Fruit fly (Drosophila melanogaster): Measurements from ENCODE around the gene CG12316.

The CG12316 gene

DNA sequence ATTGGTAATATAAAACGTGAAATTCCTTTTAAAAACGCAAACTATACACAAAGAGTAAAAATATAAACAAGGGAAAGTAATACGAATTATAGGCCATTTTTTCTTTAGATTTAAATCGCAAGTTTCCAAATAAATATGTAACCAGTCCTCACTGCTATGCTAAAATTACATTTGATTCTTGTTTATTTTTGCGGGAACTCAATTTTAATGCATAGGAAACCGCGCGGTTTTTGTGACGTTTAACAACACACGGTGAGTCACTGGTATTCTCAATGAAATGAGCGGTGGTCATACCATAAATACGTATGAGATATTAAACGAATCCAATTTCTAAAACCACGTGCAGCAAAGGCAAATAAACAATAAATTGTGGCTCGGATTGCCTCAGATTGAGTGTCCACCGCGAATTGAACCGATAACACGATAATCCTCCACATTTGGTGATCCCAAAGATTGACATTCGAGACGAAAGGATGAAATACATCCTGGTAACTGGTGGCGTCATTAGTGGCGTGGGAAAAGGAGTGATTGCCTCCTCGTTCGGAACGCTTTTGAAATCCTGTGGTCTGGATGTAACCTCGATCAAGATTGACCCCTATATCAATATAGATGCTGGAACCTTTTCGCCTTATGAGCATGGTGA is 38.7 kb downstream of the CG12316 start, which contains the start of gene Ctps (continued):
- no peak for TF ChIP-seq ewg (GFP tag; optimal IDR thresholded peaks at IDR 0.05)
- TF ChIP-seq wor (GFP tag; IDR thresholded peaks at IDR 0.05), result no peak
- no peak for TF ChIP-seq exex (tag; optimal IDR thresholded peaks at IDR 0.05)
- peak; percentile 24 for TF ChIP-seq CG13624 (GFP tag; optimal IDR thresholded peaks at IDR 0.05)
- peak; percentile 91 for TF ChIP-seq Med (GFP tag)
- peak; percentile 64 for TF ChIP-seq CG15514 (GFP tag; optimal IDR thresholded peaks at IDR 0.05)
- TF ChIP-seq z (GFP tag; IDR thresholded peaks at IDR 0.05), result 0 out of 3 replicates have a peak, but pooled peaks have one; percentile 7
- TF ChIP-seq stwl (tag; optimal IDR thresholded peaks at IDR 0.05), result peak; percentile 79
- TF ChIP-seq CG3838 (GFP tag; optimal IDR thresholded peaks at IDR 0.05), result no peak
- TF ChIP-seq HmgZ (tag; optimal IDR thresholded peaks at IDR 0.05), result peak; percentile 25
- no peak for TF ChIP-seq emc (GFP tag; optimal IDR thresholded peaks at IDR 0.05)
- TF ChIP-seq CG13775 (GFP tag; optimal IDR thresholded peaks at IDR 0.05), result no peak
- TF ChIP-seq CG16779 (GFP tag; IDR thresholded peaks at IDR 0.05), result no peak
- peak; percentile 20 for TF ChIP-seq Fer3 (tag; optimal IDR thresholded peaks at IDR 0.05)
- TF ChIP-seq nau (GFP tag; optimal IDR thresholded peaks at IDR 0.05), result peak; percentile 25
- peak; percentile 13 for TF ChIP-seq trem (tag; optimal IDR thresholded peaks at IDR 0.05)
- no peak for TF ChIP-seq sisA (GFP tag; IDR thresholded peaks at IDR 0.05)
- peak; percentile 42; the same call in 1 of the 2 replicates for TF ChIP-seq slbo (GFP tag; IDR thresholded peaks at IDR 0.05)
- TF ChIP-seq Rfx (GFP tag; IDR thresholded peaks at IDR 0.05), result peak; percentile 33; the same call in 1 of the 2 replicates
- no peak for TF ChIP-seq Hr39 (optimal IDR thresholded peaks at IDR 0.05)
- TF ChIP-seq usp (GFP tag; optimal IDR thresholded peaks at IDR 0.05), result no peak
- TF ChIP-seq BEAF-32 (GFP tag; optimal IDR thresholded peaks at IDR 0.05), result peak; percentile 18
- no peak for TF ChIP-seq CG17829 (tag; optimal IDR thresholded peaks at IDR 0.05)
- peak; percentile 86 for TF ChIP-seq Dp (GFP tag; optimal IDR thresholded peaks at IDR 0.05)
- no peak for TF ChIP-seq GATAe (GFP tag; conservative IDR thresholded peaks at IDR 0.05)
- no peak for TF ChIP-seq ara (GFP tag; IDR thresholded peaks at IDR 0.05)
- TF ChIP-seq CG17361 (GFP tag; IDR thresholded peaks at IDR 0.05), result no peak
- peak; percentile 28 for TF ChIP-seq YL-1 (GFP tag; optimal IDR thresholded peaks at IDR 0.05)
- TF ChIP-seq CG17802 (tag; optimal IDR thresholded peaks at IDR 0.05), result peak; percentile 7
- TF ChIP-seq tll (GFP tag; optimal IDR thresholded peaks at IDR 0.05), result no peak
- peak; percentile 50 for TF ChIP-seq her (GFP tag; optimal IDR thresholded peaks at IDR 0.05)
- TF ChIP-seq CG17359 (tag; optimal IDR thresholded peaks at IDR 0.05), result peak; percentile 34
- peak; percentile 38 for TF ChIP-seq CG4617 (GFP tag; optimal IDR thresholded peaks at IDR 0.05; ENCODE audit: borderline replicate concordance)
- TF ChIP-seq unc-4 (GFP tag; IDR thresholded peaks at IDR 0.05; ENCODE audit: partially characterized antibody), result peak; percentile 28; the same call in 1 of the 2 replicates
- TF ChIP-seq NK7.1 (GFP tag; optimal IDR thresholded peaks at IDR 0.05), result no peak
- TF ChIP-seq vvl (GFP tag; IDR thresholded peaks at IDR 0.05), result 0 out of 2 replicates have a peak, but pooled peaks have one; percentile 40
- peak; percentile 90 for TF ChIP-seq E2f2 (GFP tag; IDR thresholded peaks at IDR 0.05)
- peak; percentile 4 for TF ChIP-seq HHEX (GFP tag; optimal IDR thresholded peaks at IDR 0.05)
- TF ChIP-seq Doc3 (GFP tag; IDR thresholded peaks at IDR 0.05; ENCODE audit: partially characterized antibody), result no peak
- peak; percentile 21 for TF ChIP-seq mam (GFP tag; optimal IDR thresholded peaks at IDR 0.05)
- no peak for TF ChIP-seq otp (GFP tag; IDR thresholded peaks at IDR 0.05)
- no peak for TF ChIP-seq CG10462 (GFP tag; optimal IDR thresholded peaks at IDR 0.05)
- peak in 1 of 2 experiments; percentile 15 for TF ChIP-seq Hr51 (GFP tag; optimal IDR thresholded peaks at IDR 0.05)
- TF ChIP-seq caup (GFP tag; optimal IDR thresholded peaks at IDR 0.05; ENCODE audit: severe bottlenecking), result peak; percentile 5
- TF ChIP-seq fd3F (GFP tag; optimal IDR thresholded peaks at IDR 0.05), result no peak
- TF ChIP-seq tin (GFP tag; optimal IDR thresholded peaks at IDR 0.05), result peak; percentile 7
- TF ChIP-seq CG8944 (GFP tag; optimal IDR thresholded peaks at IDR 0.05), result no peak
- TF ChIP-seq CG12659 (GFP tag; optimal IDR thresholded peaks at IDR 0.05), result peak; percentile 24
- peak; percentile 30 for TF ChIP-seq CG17186 (GFP tag; optimal IDR thresholded peaks at IDR 0.05)
